Worm (Caenorhabditis elegans) whole organism, L1 larva: ENCODE data around the gene C18F10.7.

ENCODE experiments used
- F16B12.6 ChIP-seq: fragments of 150-350 bp; optimal IDR thresholded peaks from 2 replicates; lab custom pipeline; 2014; ENCODE audit warnings: missing biosample characterization, missing genetic modification characterization
- aly-2 ChIP-seq: fragments of 150-350 bp; optimal IDR thresholded peaks from 2 replicates; lab custom pipeline; 2014; ENCODE audit warnings: missing biosample characterization, missing genetic modification characterization
- ceh-63 ChIP-seq: fragments of 200-800 bp; sonication (Bioruptor generic); optimal IDR thresholded peaks from 2 replicates; lab custom pipeline; 2018; ENCODE audit warnings: mild to moderate bottlenecking, missing genetic modification characterization, missing compliant biosample characterization
- ceh-82 ChIP-seq, 3 experiments: fragments of 150-350 bp in 1 of 3; sonication (generic microtip) in 2 of 3; optimal IDR thresholded peaks; 2 replicates each; lab custom pipeline; 2014 to 2017; ENCODE audit warnings: missing biosample characterization in 3 of 3, missing genetic modification characterization in 3 of 3
- dpl-1 ChIP-seq, 3 experiments: fragments of 150-350 bp in 2 of 3; sonication (generic microtip) in 1 of 3; optimal IDR thresholded peaks; 2 replicates each; lab custom pipeline; 2014 to 2017; ENCODE audit warnings: missing biosample characterization in 3 of 3, missing genetic modification characterization in 3 of 3, missing genetic modification reagents in 3 of 3
- efl-1 ChIP-seq, 4 experiments: fragments of 150-350 bp; optimal IDR thresholded peaks in 3 of 4; peaks in 1 of 4; 1 replicate in 1 of 4; 2 replicates in 3 of 4; lab custom pipeline; 2014; ENCODE audit warnings: missing biosample characterization in 2 of 4, missing genetic modification characterization in 2 of 4, missing genetic modification reagents in 2 of 4
- efl-3 ChIP-seq: fragments of 200-800 bp; sonication (Bioruptor generic); optimal IDR thresholded peaks from 2 replicates; lab custom pipeline; 2018; ENCODE audit warnings: mild to moderate bottlenecking, missing genetic modification characterization, missing compliant biosample characterization
- egl-27 ChIP-seq, 2 experiments: fragments of 150-350 bp in 1 of 2; sonication (generic microtip); optimal IDR thresholded peaks; 3 replicates each; lab custom pipeline; 2017 to 2018; ENCODE audit warnings: missing biosample characterization in 2 of 2, missing genetic modification characterization in 2 of 2, missing genetic modification reagents in 2 of 2
- elt-3 ChIP-seq, 6 experiments: fragments of 150-350 bp in 1 of 6; sonication (generic microtip); optimal IDR thresholded peaks; 2 replicates each; lab custom pipeline; 2017 to 2018; ENCODE audit warnings: missing biosample characterization in 6 of 6, missing genetic modification characterization in 6 of 6, inconsistent platforms in 1 of 6
- ets-5 ChIP-seq: fragments of 200-800 bp; sonication (Bioruptor generic); IDR thresholded peaks from 2 replicates; pipeline ENCODE4 v1.3.6; 2022; ENCODE audit warnings: missing genetic modification characterization, missing compliant biosample characterization
- fkh-4 ChIP-seq: sonication (generic microtip); optimal IDR thresholded peaks from 2 replicates; lab custom pipeline; 2016; ENCODE audit warnings: missing compliant biosample characterization, missing genetic modification characterization, borderline replicate concordance
- fkh-8 ChIP-seq: sonication (generic microtip); optimal IDR thresholded peaks from 2 replicates; lab custom pipeline; 2016; ENCODE audit warnings: mild to moderate bottlenecking, missing genetic modification characterization, missing compliant biosample characterization
- hlh-17 ChIP-seq: fragments of 200-800 bp; sonication (Bioruptor generic); optimal IDR thresholded peaks from 2 replicates; lab custom pipeline; 2018; ENCODE audit warnings: missing genetic modification characterization, mild to moderate bottlenecking, missing compliant biosample characterization, moderate library complexity, borderline replicate concordance
- irx-1 ChIP-seq: sonication (generic microtip); optimal IDR thresholded peaks from 2 replicates; lab custom pipeline; 2016; ENCODE audit warnings: missing genetic modification characterization, missing compliant biosample characterization
- jun-1 ChIP-seq: fragments of 150-350 bp; optimal IDR thresholded peaks from 2 replicates; lab custom pipeline; 2014; ENCODE audit warnings: missing biosample characterization, missing genetic modification reagents, missing genetic modification characterization
- lin-14 ChIP-seq: fragments of 200-800 bp; sonication (Bioruptor generic); optimal IDR thresholded peaks from 2 replicates; lab custom pipeline; 2018; ENCODE audit warnings: mild to moderate bottlenecking, missing genetic modification characterization, moderate library complexity, missing compliant biosample characterization
- lin-15B ChIP-seq: fragments of 150-350 bp; sonication (generic microtip); optimal IDR thresholded peaks from 3 replicates; lab custom pipeline; 2014; ENCODE audit warnings: missing biosample characterization, missing genetic modification characterization
- lin-35 ChIP-seq, 2 experiments: fragments of 150-350 bp; optimal IDR thresholded peaks; 2 replicates each; lab custom pipeline; 2014; ENCODE audit warnings: missing biosample characterization in 2 of 2, missing genetic modification characterization in 2 of 2, missing genetic modification reagents in 2 of 2
- lin-39 ChIP-seq: fragments of 150-350 bp; optimal IDR thresholded peaks from 2 replicates; lab custom pipeline; 2014; ENCODE audit warnings: missing biosample characterization, missing genetic modification reagents, missing genetic modification characterization
- lir-3 ChIP-seq: sonication (generic microtip); optimal IDR thresholded peaks from 2 replicates; lab custom pipeline; 2016; ENCODE audit warnings: mild to moderate bottlenecking, missing genetic modification characterization, moderate library complexity, missing compliant biosample characterization; ENCODE audit not compliant: poor library complexity
- lsy-2 ChIP-seq, 2 experiments: fragments of 150-350 bp; optimal IDR thresholded peaks; 2 replicates each; lab custom pipeline; 2014; ENCODE audit warnings: missing biosample characterization in 2 of 2, missing genetic modification characterization in 2 of 2
- mab-9 ChIP-seq: fragments of 200-800 bp; sonication (Bioruptor generic); IDR thresholded peaks from 2 replicates; pipeline ENCODE4 v1.3.6; 2022; ENCODE audit warnings: missing genetic modification reagents, missing genetic modification characterization, missing compliant biosample characterization
- nhr-28 ChIP-seq: fragments of 150-350 bp; optimal IDR thresholded peaks from 2 replicates; lab custom pipeline; 2014; ENCODE audit warnings: missing biosample characterization, missing genetic modification characterization
- nhr-71 ChIP-seq: sonication (generic microtip); optimal IDR thresholded peaks from 2 replicates; lab custom pipeline; 2016; ENCODE audit warnings: mild to moderate bottlenecking, missing genetic modification characterization, moderate library complexity, missing compliant biosample characterization
- nhr-84 ChIP-seq: sonication (generic microtip); optimal IDR thresholded peaks from 2 replicates; lab custom pipeline; 2017; ENCODE audit warnings: missing biosample characterization, missing genetic modification characterization
- nhr-85 ChIP-seq: sonication (generic microtip); peaks from one replicate; lab custom pipeline; 2016; ENCODE audit warnings: missing genetic modification characterization, inconsistent platforms, missing compliant biosample characterization
- nhr-90 ChIP-seq: sonication (generic microtip); optimal IDR thresholded peaks from 2 replicates; lab custom pipeline; 2016; ENCODE audit warnings: mild to moderate bottlenecking, missing genetic modification characterization, missing compliant biosample characterization; ENCODE audit not compliant: poor library complexity
- pag-3 ChIP-seq: sonication (generic microtip); optimal IDR thresholded peaks from 2 replicates; lab custom pipeline; 2017; ENCODE audit warnings: missing genetic modification characterization, mild to moderate bottlenecking, missing compliant biosample characterization, antibody characterized with exemption, borderline replicate concordance; ENCODE audit not compliant: insufficient read depth
- skn-1 ChIP-seq: fragments of 150-350 bp; optimal IDR thresholded peaks from 2 replicates; lab custom pipeline; 2014; ENCODE audit warnings: missing biosample characterization, missing genetic modification characterization
- snpc-4 ChIP-seq: fragments of 150-350 bp; optimal IDR thresholded peaks from 2 replicates; lab custom pipeline; 2014; ENCODE audit warnings: missing biosample characterization, missing genetic modification characterization
- snu-23 ChIP-seq: sonication (generic microtip); optimal IDR thresholded peaks from 2 replicates; lab custom pipeline; 2016; ENCODE audit warnings: missing genetic modification characterization, missing compliant biosample characterization
- sptf-1 ChIP-seq: fragments of 150-350 bp; optimal IDR thresholded peaks from 2 replicates; lab custom pipeline; 2014; ENCODE audit warnings: missing biosample characterization, missing genetic modification characterization
- sup-37 ChIP-seq: fragments of 200-800 bp; sonication (Bioruptor generic); optimal IDR thresholded peaks from 2 replicates; lab custom pipeline; 2018; ENCODE audit warnings: mild to moderate bottlenecking, missing genetic modification characterization, missing compliant biosample characterization
- tbx-2 ChIP-seq: sonication (generic microtip); optimal IDR thresholded peaks from 2 replicates; lab custom pipeline; 2016; ENCODE audit warnings: missing genetic modification characterization, missing compliant biosample characterization
- unc-130 ChIP-seq: fragments of 150-350 bp; optimal IDR thresholded peaks from 2 replicates; lab custom pipeline; 2017; ENCODE audit warnings: missing biosample characterization, missing genetic modification characterization, inconsistent platforms
- unc-30 ChIP-seq: sonication (generic microtip); optimal IDR thresholded peaks from 2 replicates; lab custom pipeline; 2017; ENCODE audit warnings: missing biosample characterization, missing genetic modification characterization
- unc-62 ChIP-seq: fragments of 150-350 bp; optimal IDR thresholded peaks from 2 replicates; lab custom pipeline; 2014; ENCODE audit warnings: missing biosample characterization, missing genetic modification reagents, missing genetic modification characterization
- unc-86 ChIP-seq: sonication (generic microtip); optimal IDR thresholded peaks from 2 replicates; lab custom pipeline; 2016; ENCODE audit warnings: missing genetic modification characterization, missing compliant biosample characterization
- vab-15 ChIP-seq: sonication (generic microtip); optimal IDR thresholded peaks from 2 replicates; lab custom pipeline; 2017; ENCODE audit warnings: missing genotype, mild to moderate bottlenecking, missing genetic modification characterization, missing compliant biosample characterization
- xbp-1 ChIP-seq: sonication (generic microtip); optimal IDR thresholded peaks from 2 replicates; lab custom pipeline; 2016; ENCODE audit warnings: missing genetic modification characterization, missing compliant biosample characterization
- ztf-11 ChIP-seq, 2 experiments: sonication (generic microtip); optimal IDR thresholded peaks; 2 replicates each; lab custom pipeline; 2016 to 2017; ENCODE audit warnings: missing genetic modification characterization in 2 of 2, missing biosample characterization in 1 of 2, missing compliant biosample characterization in 1 of 2

C18F10.7 gene

ce11 chrIII:6256675-6257074, 21.5 kb downstream of the C18F10.7 start, which contains the start of gene srg-9:
TSS of gene srg-9 (minus strand) at chrIII:6256775.
- TF ChIP-seq egl-27 (tag; optimal IDR thresholded peaks at IDR 0.05; lab: Kevin White, UChicago), result no peak
- TF ChIP-seq vab-15 (tag; lab: Kevin White, UChicago), result no peak
- no peak for TF ChIP-seq xbp-1 (tag; lab: Kevin White, UChicago)
- TF ChIP-seq snu-23 (GFP tag; lab: Kevin White, UChicago), result no peak
- TF ChIP-seq nhr-84 (tag; lab: Kevin White, UChicago), result no peak
- TF ChIP-seq ets-5 (GFP tag; lab: Robert Waterston, UW), result no peak
- no peak for TF ChIP-seq pag-3 (tag; lab: Kevin White, UChicago)
- no peak for TF ChIP-seq skn-1 (tag; lab: Kevin White, UChicago)
- no peak for TF ChIP-seq F16B12.6 (tag; lab: Kevin White, UChicago)
- TF ChIP-seq ceh-63 (GFP tag; lab: Kevin White, UChicago), result no peak
- TF ChIP-seq mab-9 (GFP tag; lab: Robert Waterston, UW), result no peak
- TF ChIP-seq lin-39 (tag; lab: Kevin White, UChicago), result no peak
- TF ChIP-seq ceh-82 (tag; optimal IDR thresholded peaks at IDR 0.05; lab: Kevin White, UChicago), result no peak
- TF ChIP-seq lir-3 (tag; lab: Kevin White, UChicago), result no peak
- TF ChIP-seq unc-86 (tag; lab: Kevin White, UChicago), result no peak
- no peak for TF ChIP-seq unc-62 (GFP tag; lab: Kevin White, UChicago)
- TF ChIP-seq sptf-1 (tag; lab: Kevin White, UChicago), result no peak
- TF ChIP-seq nhr-85 (tag; lab: Kevin White, UChicago), result no peak

- TF ChIP-seq nhr-28, result no peak
- TF ChIP-seq tbx-2 (tag; lab: Kevin White, UChicago), result no peak
- TF ChIP-seq jun-1, result no peak
- TF ChIP-seq nhr-90, result no peak
- TF ChIP-seq irx-1, result no peak
- TF ChIP-seq sptf-1 (tag; lab: Kevin White, UChicago), result no peak
- TF ChIP-seq aly-2 (tag; lab: Kevin White, UChicago), result no peak
- TF ChIP-seq fkh-4 (tag; lab: Kevin White, UChicago), result no peak
- TF ChIP-seq unc-30 (tag; lab: Kevin White, UChicago), result no peak
- no peak for TF ChIP-seq efl-3
- no peak for TF ChIP-seq hlh-17
- TF ChIP-seq unc-62 (GFP tag; lab: Kevin White, UChicago), result no peak
- TF ChIP-seq nhr-71, result no peak
- no peak for TF ChIP-seq snpc-4 (tag; lab: Kevin White, UChicago)
- TF ChIP-seq lin-14, result no peak
- no peak for TF ChIP-seq fkh-8 (tag; lab: Kevin White, UChicago)
Measured at ce11 chrIII:6254737-6255136, 23.4 kb downstream of the C18F10.7 start, which contains the start of gene srg-8. TSS of gene srg-8 (minus strand) at chrIII:6254837.

- TF ChIP-seq sptf-1 (tag; lab: Kevin White, UChicago) (no peak), sup-37 (no peak), elt-3 (tag; optimal IDR thresholded peaks at IDR 0.05; lab: Kevin White, UChicago) (no peak), unc-130 (no peak), snu-23 (GFP tag; lab: Kevin White, UChicago) (no peak)
- TF ChIP-seq, all 84 proteins: peak for 0
Measured at ce11 chrIII:6251511-6251910, 26.6 kb downstream of the C18F10.7 start, which contains the start of gene amdh-1. TSS of gene amdh-1 (plus strand) at chrIII:6251811.

- TF ChIP-seq lsy-2 (tag; optimal IDR thresholded peaks at IDR 0.05; lab: Kevin White, UChicago) (peak in 1 of 2 experiments; percentile 48), ceh-82 (tag; optimal IDR thresholded peaks at IDR 0.05; lab: Kevin White, UChicago) (no peak), lin-15B (peak; percentile 1), xbp-1 (tag; lab: Kevin White, UChicago) (peak; percentile 2), ztf-11 (tag; optimal IDR thresholded peaks at IDR 0.05; lab: Kevin White, UChicago) (no peak), efl-1 (optimal IDR thresholded peaks at IDR 0.05; lab: Kevin White, UChicago) (peak; percentile 46 to 50), efl-1 (GFP tag; optimal IDR thresholded peaks at IDR 0.05 in 1 of 2; lab: Kevin White, UChicago) (peak; percentile 21 to 90), dpl-1 (GFP tag; optimal IDR thresholded peaks at IDR 0.05; lab: Kevin White, UChicago) (peak in 2 of 3 experiments; percentile 42 to 56), lin-35 (GFP tag; optimal IDR thresholded peaks at IDR 0.05; lab: Kevin White, UChicago) (peak; percentile 2 to 65)
Measured at ce11 chrIII:6248064-6248687, 30.0 kb downstream of the C18F10.7 start, which contains the start of the genes gen-1 and stt-3. TSS of gene gen-1 (minus strand) at chrIII:6248158. TSS of gene stt-3 (plus strand) at chrIII:6248637.
